Fruit fly (Drosophila melanogaster): ENCODE data around the gene yip2.

The yip2 gene

dm6 chr2L:9921401-9921800, 6.3 kb downstream of the yip2 start, which contains the start of gene CG4592 (continued):
- TF ChIP-seq luna (GFP tag; optimal IDR thresholded peaks at IDR 0.05) (no peak), bab2 (GFP tag; optimal IDR thresholded peaks at IDR 0.05) (peak; percentile 22), Camta (GFP tag; optimal IDR thresholded peaks at IDR 0.05) (peak; percentile 37), PHDP (tag; optimal IDR thresholded peaks at IDR 0.05) (no peak), sug (tag; optimal IDR thresholded peaks at IDR 0.05) (peak; percentile 94), zfh1 (GFP tag; IDR thresholded peaks at IDR 0.05) (peak; percentile 79), nerfin-1 (tag; optimal IDR thresholded peaks at IDR 0.05) (no peak), fd64A (GFP tag; optimal IDR thresholded peaks at IDR 0.05) (no peak), Rfx (GFP tag; IDR thresholded peaks at IDR 0.05) (peak; percentile 83), CG11696 (GFP tag; IDR thresholded peaks at IDR 0.05) (peak; percentile 49; the same call in 1 of the 2 replicates), zen (tag; optimal IDR thresholded peaks at IDR 0.05) (peak; percentile 48), CG9609 (GFP tag; optimal IDR thresholded peaks at IDR 0.05) (peak; percentile 6), CkIIα-i1 (GFP tag; IDR thresholded peaks at IDR 0.05) (no peak), row (GFP tag; IDR thresholded peaks at IDR 0.05) (peak; percentile 81), pros (GFP tag; optimal IDR thresholded peaks at IDR 0.05) (no peak), en (GFP tag; optimal IDR thresholded peaks at IDR 0.05) (no peak), ind (GFP tag; optimal IDR thresholded peaks at IDR 0.05) (peak; percentile 27), hb (GFP tag; IDR thresholded peaks at IDR 0.05; ENCODE audit: partially characterized antibody) (no peak), wdn (GFP tag; IDR thresholded peaks at IDR 0.05) (0 out of 2 replicates have a peak, but pooled peaks have one; percentile 22), Hr3 (GFP tag; optimal IDR thresholded peaks at IDR 0.05) (peak; percentile 34), gcm2 (GFP tag; optimal IDR thresholded peaks at IDR 0.05) (peak; percentile 17), ERR (GFP tag; optimal IDR thresholded peaks at IDR 0.05) (no peak), emc (GFP tag; optimal IDR thresholded peaks at IDR 0.05) (no peak), dati (GFP tag; IDR thresholded peaks at IDR 0.05) (0 out of 2 replicates have a peak, but pooled peaks have one; percentile 35), CG6791 (GFP tag; IDR thresholded peaks at IDR 0.05; ENCODE audit: partially characterized antibody) (no peak), pum (GFP tag; optimal IDR thresholded peaks at IDR 0.05) (no peak), CG3281 (GFP tag; optimal IDR thresholded peaks at IDR 0.05) (no peak), ranshi (GFP tag; IDR thresholded peaks at IDR 0.05) (peak; percentile 66), ems (GFP tag; optimal IDR thresholded peaks at IDR 0.05) (peak; percentile 18), CG10274 (GFP tag; optimal IDR thresholded peaks at IDR 0.05) (no peak), Trl (optimal IDR thresholded peaks at IDR 0.05) (no peak), Trl (GFP tag; optimal IDR thresholded peaks at IDR 0.05) (no peak), CG6689 (GFP tag; IDR thresholded peaks at IDR 0.05) (peak; percentile 47; the same call in 1 of the 2 replicates), tgo (GFP tag; IDR thresholded peaks at IDR 0.05) (peak; percentile 63), hth (optimal IDR thresholded peaks at IDR 0.05) (no peak), peb (GFP tag; IDR thresholded peaks at IDR 0.05) (no peak), Oli (tag; optimal IDR thresholded peaks at IDR 0.05) (peak; percentile 33), CG13123 (GFP tag; optimal IDR thresholded peaks at IDR 0.05) (no peak), slou (GFP tag; optimal IDR thresholded peaks at IDR 0.05) (no peak), CG7987 (GFP tag; optimal IDR thresholded peaks at IDR 0.05) (peak; percentile 78), CG15479 (GFP tag; optimal IDR thresholded peaks at IDR 0.05) (no peak), mld (GFP tag; IDR thresholded peaks at IDR 0.05; ENCODE audit: partially characterized antibody) (no peak), Mrtf (GFP tag; IDR thresholded peaks at IDR 0.05) (peak; percentile 31; the same call in 2 of the 3 replicates), seq (GFP tag; IDR thresholded peaks at IDR 0.05) (0 out of 2 replicates have a peak, but pooled peaks have one; percentile 30), Chrac-16 (GFP tag; optimal IDR thresholded peaks at IDR 0.05) (peak; percentile 10), CG10959 (GFP tag; IDR thresholded peaks at IDR 0.05) (no peak), fd96Cb (tag; optimal IDR thresholded peaks at IDR 0.05) (peak; percentile 41), gcm (GFP tag; optimal IDR thresholded peaks at IDR 0.05) (no peak), Abd-B (GFP tag; optimal IDR thresholded peaks at IDR 0.05) (no peak), CG7745 (tag; optimal IDR thresholded peaks at IDR 0.05) (no peak), CG33213 (GFP tag; optimal IDR thresholded peaks at IDR 0.05) (peak; percentile 12), CG18262 (tag; optimal IDR thresholded peaks at IDR 0.05) (no peak)

Data from whole organism, embryonic.